Worm (Caenorhabditis elegans) whole organism, L1 larva: ENCODE measurements around the gene klo-2.

Source experiments
- aly-2 ChIP-seq: fragments of 150-350 bp; optimal IDR thresholded peaks from 2 replicates; lab custom pipeline; 2014; ENCODE audit warnings: missing biosample characterization, missing genetic modification characterization
- fkh-8 ChIP-seq: sonication (generic microtip); optimal IDR thresholded peaks from 2 replicates; lab custom pipeline; 2016; ENCODE audit warnings: mild to moderate bottlenecking, missing genetic modification characterization, missing compliant biosample characterization

ce11 chrIII:2438543-2438942, 7.5 kb upstream of the klo-2 start, which contains the start of gene E02H9.13:
- no peak for TF ChIP-seq aly-2 (tag; lab: Kevin White, UChicago)
- no peak for TF ChIP-seq fkh-8 (tag; lab: Kevin White, UChicago)
